Fruit fly (Drosophila melanogaster): Measurements from ENCODE around the gene Nepl8.

Gene Nepl8

DNA sequence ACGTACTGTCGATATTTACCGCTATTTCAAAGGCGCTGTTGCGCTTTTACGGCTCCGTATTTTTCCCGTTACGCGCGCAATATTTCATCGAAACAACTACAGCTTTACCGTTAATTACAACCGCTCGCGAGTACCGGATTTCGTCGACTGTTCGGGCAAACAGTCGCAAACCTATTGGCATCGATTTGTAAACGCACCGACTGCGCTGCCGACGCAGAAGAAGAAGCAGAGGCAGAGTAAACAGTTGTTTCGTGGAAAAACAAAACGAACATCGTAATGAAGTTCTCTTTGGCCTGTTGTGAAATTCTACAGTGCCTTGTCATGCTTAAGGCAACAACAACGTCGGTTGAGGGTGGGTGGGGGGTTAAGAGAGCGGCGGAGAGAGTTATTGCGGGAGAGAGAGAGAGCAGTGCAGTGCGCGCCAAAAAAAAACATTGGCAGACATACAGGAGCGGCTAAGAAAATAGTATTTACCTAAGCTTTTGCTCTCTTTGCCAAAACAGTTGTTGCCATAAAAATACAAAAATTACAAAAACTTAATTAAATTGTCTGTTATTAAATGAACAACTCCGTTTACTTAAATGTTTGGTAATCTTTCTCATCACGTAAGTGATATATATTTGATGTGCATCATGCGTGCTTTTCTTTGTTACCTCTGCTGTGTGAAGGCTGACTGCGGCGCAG lies 44.9 kb downstream of the Nepl8 start, which contains the start of gene CG5953 (continued):
- peak; percentile 81 for TF ChIP-seq TFAM (GFP tag; optimal IDR thresholded peaks at IDR 0.05)
- TF ChIP-seq Stat92E (GFP tag; optimal IDR thresholded peaks at IDR 0.05) = peak in 1 of 3 experiments; percentile 96
- TF ChIP-seq nerfin-1 (tag; optimal IDR thresholded peaks at IDR 0.05) = peak; percentile 94
- TF ChIP-seq CG3726 (GFP tag; IDR thresholded peaks at IDR 0.05) = peak; percentile 94
- peak; percentile 94 for TF ChIP-seq Camta (GFP tag; optimal IDR thresholded peaks at IDR 0.05)
- TF ChIP-seq CG13296 (GFP tag; optimal IDR thresholded peaks at IDR 0.05) = peak; percentile 95
- peak; percentile 90 for TF ChIP-seq CG12299 (tag; optimal IDR thresholded peaks at IDR 0.05)
- peak; percentile 91 for TF ChIP-seq Oaz (GFP tag; IDR thresholded peaks at IDR 0.05)
- peak; percentile 95 for TF ChIP-seq CG17385 (GFP tag; optimal IDR thresholded peaks at IDR 0.05)
- TF ChIP-seq ewg (GFP tag; optimal IDR thresholded peaks at IDR 0.05) = peak; percentile 95
- TF ChIP-seq ara (GFP tag; IDR thresholded peaks at IDR 0.05) = peak; percentile 94
- TF ChIP-seq CG9437 (GFP tag; optimal IDR thresholded peaks at IDR 0.05) = peak; percentile 86
- peak; percentile 96 for TF ChIP-seq ken (GFP tag; IDR thresholded peaks at IDR 0.05)
- peak; percentile 89 for TF ChIP-seq NFAT (GFP tag; IDR thresholded peaks at IDR 0.05)
- peak; percentile 98 for TF ChIP-seq Ada2b (GFP tag; IDR thresholded peaks at IDR 0.05)
- TF ChIP-seq Hand (GFP tag; optimal IDR thresholded peaks at IDR 0.05) = peak; percentile 97
- TF ChIP-seq CG6272 (GFP tag; IDR thresholded peaks at IDR 0.05) = peak; percentile 94
- peak; percentile 84 for TF ChIP-seq CG18011 (GFP tag; optimal IDR thresholded peaks at IDR 0.05)
- TF ChIP-seq sug (tag; optimal IDR thresholded peaks at IDR 0.05) = peak; percentile 84
- peak; percentile 96 for TF ChIP-seq CG10366 (GFP tag; IDR thresholded peaks at IDR 0.05)
- TF ChIP-seq CG4360 (GFP tag; IDR thresholded peaks at IDR 0.05) = peak; percentile 93
- peak; percentile 89 for TF ChIP-seq pnt (GFP tag; optimal IDR thresholded peaks at IDR 0.05)
- TF ChIP-seq HmgZ (tag; optimal IDR thresholded peaks at IDR 0.05) = peak; percentile 96
- peak; percentile 83 for TF ChIP-seq CG17186 (GFP tag; optimal IDR thresholded peaks at IDR 0.05)
- TF ChIP-seq CG17912 (GFP tag; optimal IDR thresholded peaks at IDR 0.05) = no peak
- peak; percentile 96 for TF ChIP-seq CG30403 (GFP tag; optimal IDR thresholded peaks at IDR 0.05)
- TF ChIP-seq slou (GFP tag; optimal IDR thresholded peaks at IDR 0.05) = peak; percentile 90
- TF ChIP-seq Trl (optimal IDR thresholded peaks at IDR 0.05) = peak; percentile 97 to 99
- peak; percentile 79 for TF ChIP-seq Trl (GFP tag; optimal IDR thresholded peaks at IDR 0.05)
- TF ChIP-seq CG3163 (GFP tag; optimal IDR thresholded peaks at IDR 0.05) = peak; percentile 98
- TF ChIP-seq CG4404 (GFP tag; IDR thresholded peaks at IDR 0.05) = peak; percentile 95
- peak; percentile 96 for TF ChIP-seq salm (tag; optimal IDR thresholded peaks at IDR 0.05)
- TF ChIP-seq tup (GFP tag; optimal IDR thresholded peaks at IDR 0.05) = peak; percentile 88
- TF ChIP-seq CG17802 (tag; optimal IDR thresholded peaks at IDR 0.05) = peak; percentile 87
- peak; percentile 85 for TF ChIP-seq repo (GFP tag; optimal IDR thresholded peaks at IDR 0.05)
- TF ChIP-seq scrt (GFP tag; optimal IDR thresholded peaks at IDR 0.05) = peak; percentile 92
- TF ChIP-seq cad (GFP tag; optimal IDR thresholded peaks at IDR 0.05) = no peak
- TF ChIP-seq CG2199 (GFP tag; IDR thresholded peaks at IDR 0.05) = peak; percentile 85
- TF ChIP-seq Lim3 (GFP tag; IDR thresholded peaks at IDR 0.05) = peak; percentile 91
- TF ChIP-seq CG5953 (GFP tag; IDR thresholded peaks at IDR 0.05) = peak; percentile 92
- TF ChIP-seq CG10321 (GFP tag; IDR thresholded peaks at IDR 0.05) = peak; percentile 77
- peak; percentile 86 for TF ChIP-seq CG1792 (GFP tag; optimal IDR thresholded peaks at IDR 0.05)
- peak; percentile 98 for TF ChIP-seq CG10979 (tag; optimal IDR thresholded peaks at IDR 0.05)
- TF ChIP-seq grn (GFP tag; optimal IDR thresholded peaks at IDR 0.05) = peak; percentile 73
- peak; percentile 85 for TF ChIP-seq ham (GFP tag; IDR thresholded peaks at IDR 0.05)
- TF ChIP-seq CG2120 (GFP tag; optimal IDR thresholded peaks at IDR 0.05) = peak; percentile 97
- no peak for TF ChIP-seq sc (optimal IDR thresholded peaks at IDR 0.05)
- peak; percentile 94 for TF ChIP-seq sc (GFP tag; optimal IDR thresholded peaks at IDR 0.05)
- TF ChIP-seq dimm (GFP tag; IDR thresholded peaks at IDR 0.05) = peak; percentile 89
- peak; percentile 14 for TF ChIP-seq pzg (GFP tag; optimal IDR thresholded peaks at IDR 0.05)
- peak; percentile 91 for TF ChIP-seq ems (GFP tag; optimal IDR thresholded peaks at IDR 0.05)

Data from whole organism, embryonic.